Fruit fly (Drosophila melanogaster) whole organism, wandering third instar larva: Measurements from ENCODE around the gene ArfGAP3.

Experiments
- Abd-B ChIP-seq: fragments of >200 bp; optimal IDR thresholded peaks from 2 replicates; lab custom pipeline; 2017; ENCODE audit warnings: missing biosample characterization, missing genetic modification characterization
- CG32264 ChIP-seq: fragments of 200-800 bp; sonication (Bioruptor generic); optimal IDR thresholded peaks from 2 replicates; lab custom pipeline; 2016; ENCODE audit warnings: missing biosample characterization, missing genetic modification characterization
- CG9705 ChIP-seq: fragments of 200-800 bp; sonication (Bioruptor generic); optimal IDR thresholded peaks from 2 replicates; lab custom pipeline; 2018; ENCODE audit warnings: missing biosample characterization, mild to moderate bottlenecking, missing genetic modification characterization
- CrebA ChIP-seq: fragments of 200-800 bp; sonication (Bioruptor generic); optimal IDR thresholded peaks from 2 replicates; lab custom pipeline; 2016; ENCODE audit warnings: missing biosample characterization, mild to moderate bottlenecking, missing genetic modification characterization, borderline replicate concordance
- Dif ChIP-seq: fragments of 200-275, 200-300 bp; sonication (Bioruptor generic); optimal IDR thresholded peaks from 2 replicates; lab custom pipeline; 2018; ENCODE audit warnings: missing biosample characterization, missing genetic modification characterization; ENCODE audit not compliant: partially characterized antibody
- GATAd ChIP-seq: sonication (Bioruptor generic); optimal IDR thresholded peaks from 2 replicates; lab custom pipeline; 2016; ENCODE audit warnings: missing biosample characterization, missing genetic modification characterization
- HLH106 ChIP-seq: fragments of 200-800 bp; optimal IDR thresholded peaks from 3 replicates; lab custom pipeline; 2019; ENCODE audit warnings: missing biosample characterization, mild to moderate bottlenecking, missing genetic modification characterization, moderate library complexity
- Hnf4 ChIP-seq: fragments of 200-800 bp; sonication (Bioruptor generic); optimal IDR thresholded peaks from 2 replicates; lab custom pipeline; 2016; ENCODE audit warnings: missing biosample characterization, mild to moderate bottlenecking, missing genetic modification characterization
- Hr78 ChIP-seq: fragments of >200 bp; optimal IDR thresholded peaks from 2 replicates; lab custom pipeline; 2017; ENCODE audit warnings: missing biosample characterization, missing genetic modification characterization
- Hr83 ChIP-seq: fragments of 200-300 bp; sonication (Bioruptor generic); optimal IDR thresholded peaks from 2 replicates; lab custom pipeline; 2016; ENCODE audit warnings: missing biosample characterization, mild to moderate bottlenecking, missing genetic modification characterization, moderate library complexity; ENCODE audit not compliant: poor library complexity, severe bottlenecking
- Jra ChIP-seq: sonication (Bioruptor generic); optimal IDR thresholded peaks from 2 replicates; lab custom pipeline; 2016; ENCODE audit warnings: missing biosample characterization, missing genetic modification characterization
- Mio ChIP-seq: sonication (Bioruptor generic); optimal IDR thresholded peaks from 2 replicates; lab custom pipeline; 2016; ENCODE audit warnings: missing biosample characterization, missing genetic modification characterization
- Myc ChIP-seq: fragments of >200 bp; optimal IDR thresholded peaks from 2 replicates; lab custom pipeline; 2017
- N ChIP-seq: fragments of >200 bp; optimal IDR thresholded peaks from 2 replicates; lab custom pipeline; 2018; ENCODE audit warnings: missing biosample characterization, missing external identifiers, missing genetic modification characterization
- OdsH ChIP-seq: fragments of 200-800 bp; sonication (Bioruptor generic); optimal IDR thresholded peaks from 2 replicates; lab custom pipeline; 2016; ENCODE audit warnings: missing biosample characterization, mild to moderate bottlenecking, missing genetic modification characterization
- Rel ChIP-seq, 2 experiments: fragments of 200-800 bp; sonication (Bioruptor generic) in 1 of 2; optimal IDR thresholded peaks; 2 replicates in 1 of 2; 3 replicates in 1 of 2; lab custom pipeline; 2016 to 2019; ENCODE audit warnings: mild to moderate bottlenecking in 2 of 2, missing biosample characterization in 2 of 2, missing genetic modification characterization in 2 of 2, moderate library complexity in 1 of 2
- Sp1 ChIP-seq: fragments of 200-800 bp; sonication (Bioruptor generic); optimal IDR thresholded peaks from 3 replicates; lab custom pipeline; 2019; ENCODE audit warnings: missing biosample characterization, mild to moderate bottlenecking, missing genetic modification characterization, moderate library complexity
- Vsx2 ChIP-seq: fragments of 200-300, 225-300 bp; sonication (Bioruptor generic); optimal IDR thresholded peaks from 2 replicates; lab custom pipeline; 2018; ENCODE audit warnings: missing biosample characterization, missing genetic modification characterization; ENCODE audit not compliant: partially characterized antibody
- br ChIP-seq: fragments of 200-800 bp; sonication (Bioruptor generic); optimal IDR thresholded peaks from 2 replicates; lab custom pipeline; 2016; ENCODE audit warnings: missing biosample characterization, missing genetic modification characterization
- brk ChIP-seq: fragments of 200-800 bp; sonication (Bioruptor generic); optimal IDR thresholded peaks from 2 replicates; lab custom pipeline; 2016; ENCODE audit warnings: missing biosample characterization, mild to moderate bottlenecking, missing genetic modification characterization
- dl ChIP-seq, 2 experiments: fragments of 175-275, 200-275 bp in 1 of 2; fragments of 200-275 bp in 1 of 2; sonication (Bioruptor generic); optimal IDR thresholded peaks; lab custom pipeline; 2018; ENCODE audit warnings: mild to moderate bottlenecking in 2 of 2, missing biosample characterization in 2 of 2, missing genetic modification characterization in 2 of 2, moderate library complexity in 2 of 2; ENCODE audit not compliant: partially characterized antibody in 2 of 2, insufficient read depth in 1 of 2
- dmrt93B ChIP-seq: fragments of 200-800 bp; sonication (Bioruptor generic); optimal IDR thresholded peaks from 2 replicates; lab custom pipeline; 2018; ENCODE audit warnings: missing biosample characterization, mild to moderate bottlenecking, missing genetic modification characterization
- dsf ChIP-seq: sonication (Bioruptor generic); optimal IDR thresholded peaks from 2 replicates; lab custom pipeline; 2016; ENCODE audit warnings: missing biosample characterization, missing genetic modification characterization, borderline replicate concordance
- ey ChIP-seq: fragments of 200-800 bp; sonication (Bioruptor generic); optimal IDR thresholded peaks from 2 replicates; lab custom pipeline; 2016; ENCODE audit warnings: missing biosample characterization, missing genetic modification characterization
- foxo ChIP-seq, 2 experiments: fragments of 200-800 bp; sonication (Bioruptor generic); optimal IDR thresholded peaks; 2 replicates in 1 of 2; 3 replicates in 1 of 2; lab custom pipeline; 2016 to 2017; ENCODE audit warnings: missing biosample characterization in 2 of 2, missing genetic modification characterization in 2 of 2
- fru ChIP-seq: fragments of 200-800 bp; sonication (Bioruptor generic); optimal IDR thresholded peaks from 3 replicates; lab custom pipeline; 2016; ENCODE audit warnings: missing biosample characterization, mild to moderate bottlenecking, missing genetic modification characterization
- h ChIP-seq: fragments of 200-800 bp; sonication (Bioruptor generic); optimal IDR thresholded peaks from 3 replicates; lab custom pipeline; 2016; ENCODE audit warnings: missing biosample characterization, mild to moderate bottlenecking, missing genetic modification characterization
- jim ChIP-seq: fragments of 175-275, 200-325 bp; sonication (Bioruptor generic); optimal IDR thresholded peaks from 2 replicates; lab custom pipeline; 2016; ENCODE audit warnings: missing biosample characterization, mild to moderate bottlenecking, missing genetic modification characterization
- lola ChIP-seq: fragments of >200 bp; optimal IDR thresholded peaks from 2 replicates; lab custom pipeline; 2017; ENCODE audit warnings: missing biosample characterization, missing genetic modification characterization
- pan ChIP-seq: fragments of >200 bp; optimal IDR thresholded peaks from 2 replicates; lab custom pipeline; 2017
- psq ChIP-seq: fragments of 200-800 bp; sonication (Bioruptor generic); optimal IDR thresholded peaks from 3 replicates; lab custom pipeline; 2017; ENCODE audit warnings: missing biosample characterization, mild to moderate bottlenecking, missing genetic modification characterization, moderate library complexity
- rgr ChIP-seq: fragments of 200-800 bp; sonication (Bioruptor generic); optimal IDR thresholded peaks from 3 replicates; lab custom pipeline; 2016; ENCODE audit warnings: missing biosample characterization, mild to moderate bottlenecking, missing genetic modification characterization
- sage ChIP-seq: fragments of 200-800 bp; sonication (Bioruptor generic); optimal IDR thresholded peaks from 2 replicates; lab custom pipeline; 2016; ENCODE audit warnings: missing biosample characterization, mild to moderate bottlenecking, missing genetic modification characterization
- sv ChIP-seq: fragments of 200-800 bp; sonication (Bioruptor generic); optimal IDR thresholded peaks from 3 replicates; lab custom pipeline; 2016; ENCODE audit warnings: missing biosample characterization, missing genetic modification characterization
- tai ChIP-seq: sonication (Bioruptor generic); optimal IDR thresholded peaks from 2 replicates; lab custom pipeline; 2016; ENCODE audit warnings: missing biosample characterization, missing genetic modification characterization
- usp ChIP-seq: fragments of >200 bp; optimal IDR thresholded peaks from 2 replicates; lab custom pipeline; 2017; ENCODE audit warnings: missing biosample characterization, missing genetic modification characterization
- woc ChIP-seq: sonication (Bioruptor generic); optimal IDR thresholded peaks from 2 replicates; lab custom pipeline; 2016; ENCODE audit warnings: missing biosample characterization, mild to moderate bottlenecking, missing genetic modification characterization

Gene ArfGAP3

dm6 chr3L:22717137-22717767 is at the start of gene ArfGAP3, which contains the start of gene CG32452:
Gene ArfGAP3, minus strand, starts transcription at chr3L:22717577.
Gene CG32452, plus strand, starts transcription at chr3L:22717728.
- TF ChIP-seq OdsH, result peak; percentile 26
- TF ChIP-seq usp, result no peak
- TF ChIP-seq Hr83 (GFP tag; lab: Kevin White, UChicago), result peak; percentile 74
- no peak for TF ChIP-seq br (GFP tag; lab: Kevin White, UChicago)
- TF ChIP-seq jim (GFP tag; lab: Kevin White, UChicago), result no peak
- no peak for TF ChIP-seq Dif (GFP tag; lab: Kevin White, UChicago)
- peak; percentile 73 for TF ChIP-seq ey (GFP tag; lab: Kevin White, UChicago)
- no peak for TF ChIP-seq brk (GFP tag; lab: Kevin White, UChicago)
- TF ChIP-seq h, result peak; percentile 70
- peak; percentile 77 for TF ChIP-seq HLH106
- TF ChIP-seq N (GFP tag; lab: Kevin White, UChicago), result no peak
- no peak for TF ChIP-seq Mio (GFP tag; lab: Kevin White, UChicago)
- no peak for TF ChIP-seq lola (GFP tag; lab: Kevin White, UChicago)
- no peak for TF ChIP-seq dl (GFP tag; optimal IDR thresholded peaks at IDR 0.05; lab: Kevin White, UChicago; ENCODE audit: insufficient read depth in 1 of 2, partially characterized antibody in 2 of 2)
- peak; percentile 74 for TF ChIP-seq Myc (lab: Kevin White, UChicago)
- TF ChIP-seq rgr, result peak; percentile 67
- peak; percentile 62 for TF ChIP-seq sv
- TF ChIP-seq GATAd (GFP tag; lab: Kevin White, UChicago), result peak; percentile 63
- TF ChIP-seq fru (GFP tag; lab: Kevin White, UChicago), result peak; percentile 66
- no peak for TF ChIP-seq CG32264 (GFP tag; lab: Kevin White, UChicago)
- no peak for TF ChIP-seq tai (GFP tag; lab: Kevin White, UChicago)
- no peak for TF ChIP-seq Hr78 (GFP tag; lab: Kevin White, UChicago)
- peak in 1 of 2 experiments; percentile 79 for TF ChIP-seq foxo (GFP tag; optimal IDR thresholded peaks at IDR 0.05; lab: Kevin White, UChicago)
- TF ChIP-seq Abd-B (GFP tag; lab: Kevin White, UChicago), result no peak
- TF ChIP-seq CG9705, result peak; percentile 62
- TF ChIP-seq sage, result no peak
- no peak for TF ChIP-seq dsf (GFP tag; lab: Kevin White, UChicago)
- peak; percentile 68 for TF ChIP-seq Jra
- peak; percentile 50 for TF ChIP-seq psq (GFP tag; lab: Kevin White, UChicago)
- no peak for TF ChIP-seq Rel (GFP tag; optimal IDR thresholded peaks at IDR 0.05; lab: Kevin White, UChicago)
- peak; percentile 9 for TF ChIP-seq Rel (tag; optimal IDR thresholded peaks at IDR 0.05; lab: Kevin White, UChicago)
- TF ChIP-seq pan (lab: Kevin White, UChicago), result no peak
- peak; percentile 68 for TF ChIP-seq Sp1
- TF ChIP-seq dmrt93B (GFP tag; lab: Kevin White, UChicago), result peak; percentile 38
- TF ChIP-seq woc (GFP tag; lab: Kevin White, UChicago), result peak; percentile 75
- no peak for TF ChIP-seq Hnf4 (GFP tag; lab: Kevin White, UChicago)
- no peak for TF ChIP-seq CrebA (GFP tag; lab: Kevin White, UChicago)

- TF ChIP-seq Hr78 (GFP tag; lab: Kevin White, UChicago), result no peak
- no peak for TF ChIP-seq lola (GFP tag; lab: Kevin White, UChicago)
- no peak for TF ChIP-seq Hr83 (GFP tag; lab: Kevin White, UChicago)
- TF ChIP-seq, all 38 proteins: peak for 0
These were observed 32.6 kb upstream of the ArfGAP3 start for dm6 chr3L:22749987-22750386.

dm6 chr3L:22749147-22749550 is 31.8 kb upstream of the ArfGAP3 start, which contains the start of gene SPoCk:
Gene SPoCk, plus strand, starts transcription at chr3L:22749444.
- no peak for TF ChIP-seq tai (GFP tag; lab: Kevin White, UChicago)
- no peak for TF ChIP-seq foxo (GFP tag; optimal IDR thresholded peaks at IDR 0.05; lab: Kevin White, UChicago)
- peak; percentile 56 for TF ChIP-seq fru (GFP tag; lab: Kevin White, UChicago)
- TF ChIP-seq Hr83 (GFP tag; lab: Kevin White, UChicago), result no peak
- peak; percentile 19 for TF ChIP-seq Vsx2 (GFP tag; lab: Kevin White, UChicago)
